Worm (Caenorhabditis elegans) whole organism, L3 larva: Measurements from ENCODE around the gene gei-14.

Experiments
- R02D3.7 ChIP-seq: fragments of 150-350 bp; optimal IDR thresholded peaks from 2 replicates; lab custom pipeline; 2014; ENCODE audit warnings: missing biosample characterization, missing genetic modification characterization
- ZK546.5 ChIP-seq: sonication (generic microtip); optimal IDR thresholded peaks from 2 replicates; lab custom pipeline; 2017; ENCODE audit warnings: missing biosample characterization, missing genetic modification characterization
- aly-2 ChIP-seq: fragments of 150-350 bp; optimal IDR thresholded peaks from 2 replicates; lab custom pipeline; 2014; ENCODE audit warnings: missing biosample characterization, missing genetic modification characterization
- ama-1 ChIP-seq: fragments of 150-350 bp; optimal IDR thresholded peaks from 2 replicates; lab custom pipeline; 2018
- ceh-82 ChIP-seq: fragments of 150-350 bp; optimal IDR thresholded peaks from 2 replicates; lab custom pipeline; 2014; ENCODE audit warnings: missing biosample characterization, missing genetic modification characterization
- ceh-9 ChIP-seq: sonication (generic microtip); optimal IDR thresholded peaks from 2 replicates; lab custom pipeline; 2018; ENCODE audit warnings: missing biosample characterization, missing genetic modification characterization
- daf-12 ChIP-seq: fragments of 150-350 bp; optimal IDR thresholded peaks from 2 replicates; lab custom pipeline; 2014; ENCODE audit warnings: missing biosample characterization, missing genetic modification reagents, missing genetic modification characterization
- egl-27 ChIP-seq: sonication (generic microtip); optimal IDR thresholded peaks from 4 replicates; lab custom pipeline; 2017; ENCODE audit warnings: missing biosample characterization, missing genetic modification reagents, missing genetic modification characterization
- egl-5 ChIP-seq: fragments of 150-350 bp; optimal IDR thresholded peaks from 2 replicates; lab custom pipeline; 2017; ENCODE audit warnings: missing biosample characterization, missing genetic modification reagents, missing genetic modification characterization, inconsistent platforms
- elt-1 ChIP-seq: fragments of 150-350 bp; optimal IDR thresholded peaks from 2 replicates; lab custom pipeline; 2014; ENCODE audit warnings: missing biosample characterization, missing genetic modification characterization
- elt-2 ChIP-seq: sonication (generic microtip); optimal IDR thresholded peaks from 2 replicates; lab custom pipeline; 2016; ENCODE audit warnings: missing genetic modification reagents, mild to moderate bottlenecking, missing genetic modification characterization, missing compliant biosample characterization
- fkh-10 ChIP-seq: sonication (generic microtip); optimal IDR thresholded peaks from 2 replicates; lab custom pipeline; 2017; ENCODE audit warnings: missing biosample characterization, missing genetic modification reagents, missing genetic modification characterization
- fkh-2 ChIP-seq: fragments of 150-350 bp; optimal IDR thresholded peaks from 2 replicates; lab custom pipeline; 2014; ENCODE audit warnings: missing biosample characterization, missing genetic modification reagents, missing genetic modification characterization
- hmg-11 ChIP-seq: sonication (generic microtip); optimal IDR thresholded peaks from 2 replicates; lab custom pipeline; 2016; ENCODE audit warnings: missing genetic modification characterization, missing compliant biosample characterization
- jun-1 ChIP-seq: fragments of 150-350 bp; optimal IDR thresholded peaks from 2 replicates; lab custom pipeline; 2014; ENCODE audit warnings: missing biosample characterization, missing genetic modification reagents, missing genetic modification characterization
- lin-15B ChIP-seq: fragments of 150-350 bp; optimal IDR thresholded peaks from 2 replicates; lab custom pipeline; 2014; ENCODE audit warnings: missing biosample characterization, missing genetic modification characterization
- lin-39 ChIP-seq: fragments of 150-350 bp; optimal IDR thresholded peaks from 2 replicates; lab custom pipeline; 2018; ENCODE audit warnings: missing biosample characterization, missing genetic modification reagents, missing genetic modification characterization
- mdl-1 ChIP-seq: fragments of 150-350 bp; optimal IDR thresholded peaks from 2 replicates; lab custom pipeline; 2014; ENCODE audit warnings: missing biosample characterization, missing genetic modification characterization
- mml-1 ChIP-seq: fragments of 150-350 bp; sonication (generic microtip); optimal IDR thresholded peaks from 3 replicates; lab custom pipeline; 2014; ENCODE audit warnings: missing biosample characterization, missing genetic modification characterization
- nfya-1 ChIP-seq: sonication (generic microtip); optimal IDR thresholded peaks from 2 replicates; lab custom pipeline; 2017; ENCODE audit warnings: missing genetic modification characterization, mild to moderate bottlenecking, missing compliant biosample characterization, antibody characterized with exemption, moderate library complexity; ENCODE audit not compliant: insufficient read depth
- nhr-12 ChIP-seq: fragments of 150-350 bp; optimal IDR thresholded peaks from 2 replicates; lab custom pipeline; 2014; ENCODE audit warnings: missing biosample characterization, missing genetic modification characterization
- nhr-23 ChIP-seq: fragments of 150-350 bp; optimal IDR thresholded peaks from 2 replicates; lab custom pipeline; 2014; ENCODE audit warnings: missing biosample characterization, missing genetic modification reagents, missing genetic modification characterization
- nhr-237 ChIP-seq: fragments of 150-350 bp; optimal IDR thresholded peaks from 2 replicates; lab custom pipeline; 2014; ENCODE audit warnings: missing biosample characterization, missing genetic modification characterization
- nhr-25 ChIP-seq: sonication (generic microtip); optimal IDR thresholded peaks from 2 replicates; lab custom pipeline; 2017; ENCODE audit warnings: missing biosample characterization, missing genetic modification characterization
- nhr-28 ChIP-seq: fragments of 150-350 bp; optimal IDR thresholded peaks from 2 replicates; lab custom pipeline; 2014; ENCODE audit warnings: missing biosample characterization, missing genetic modification characterization
- nhr-43 ChIP-seq: sonication (generic microtip); optimal IDR thresholded peaks from 2 replicates; lab custom pipeline; 2016; ENCODE audit warnings: mild to moderate bottlenecking, missing genetic modification characterization, missing compliant biosample characterization; ENCODE audit not compliant: poor library complexity, severe bottlenecking
- nhr-67 ChIP-seq: fragments of 150-350 bp; optimal IDR thresholded peaks from 2 replicates; lab custom pipeline; 2014; ENCODE audit warnings: missing biosample characterization, missing genetic modification characterization
- nhr-77 ChIP-seq: fragments of 150-350 bp; optimal IDR thresholded peaks from 2 replicates; lab custom pipeline; 2014; ENCODE audit warnings: missing biosample characterization, missing genetic modification characterization
- pha-4 ChIP-seq: fragments of 150-350 bp; optimal IDR thresholded peaks from 2 replicates; lab custom pipeline; 2014; ENCODE audit warnings: missing biosample characterization, missing genetic modification reagents, missing genetic modification characterization
- sea-2 ChIP-seq: fragments of 150-350 bp; sonication (generic microtip); optimal IDR thresholded peaks from 4 replicates; lab custom pipeline; 2014; ENCODE audit warnings: missing biosample characterization, missing genetic modification reagents, missing genetic modification characterization
- skn-1 ChIP-seq: fragments of 150-350 bp; optimal IDR thresholded peaks from 2 replicates; lab custom pipeline; 2014; ENCODE audit warnings: missing biosample characterization, missing genetic modification characterization
- snpc-4 ChIP-seq: fragments of 150-350 bp; optimal IDR thresholded peaks from 2 replicates; lab custom pipeline; 2014; ENCODE audit warnings: missing biosample characterization, missing genetic modification characterization
- unc-39 ChIP-seq: sonication (generic microtip); optimal IDR thresholded peaks from 4 replicates; lab custom pipeline; 2017; ENCODE audit warnings: missing biosample characterization, missing genetic modification characterization
- unc-62 ChIP-seq: fragments of 150-350 bp; sonication (generic microtip); optimal IDR thresholded peaks from 4 replicates; lab custom pipeline; 2014; ENCODE audit warnings: missing biosample characterization, missing genetic modification reagents, missing genetic modification characterization
- zag-1 ChIP-seq: fragments of 150-350 bp; optimal IDR thresholded peaks from 2 replicates; lab custom pipeline; 2014; ENCODE audit warnings: missing biosample characterization, missing genetic modification characterization
- ztf-11 ChIP-seq: fragments of 150-350 bp; optimal IDR thresholded peaks from 2 replicates; lab custom pipeline; 2014; ENCODE audit warnings: missing biosample characterization, missing genetic modification characterization
- ztf-4 ChIP-seq: fragments of 150-350 bp; optimal IDR thresholded peaks from 2 replicates; lab custom pipeline; 2014; ENCODE audit warnings: missing biosample characterization, missing genetic modification characterization

gei-14 gene

ce11 chrII:8276057-8276456 lies at the start of gene gei-14, which contains the start of gene slc-25A32:
gei-14 (minus strand) TSS chrII:8276231.
slc-25A32 (plus strand) TSS chrII:8276298.
- peak; percentile 56 for TF ChIP-seq nfya-1 (tag; lab: Kevin White, UChicago)
- peak; percentile 94 for TF ChIP-seq R02D3.7 (tag; lab: Kevin White, UChicago)
- no peak for TF ChIP-seq egl-27 (tag; lab: Kevin White, UChicago)
- no peak for TF ChIP-seq nhr-28
- TF ChIP-seq lin-15B, result peak; percentile 67
- TF ChIP-seq skn-1 (tag; lab: Kevin White, UChicago), result no peak
- peak; percentile 50 for TF ChIP-seq egl-5

- no peak for TF ChIP-seq lin-15B
- TF ChIP-seq pha-4 (tag; lab: Kevin White, UChicago), result peak; percentile 95
- TF ChIP-seq lin-39, result peak; percentile 17
- TF ChIP-seq hmg-11, result peak; percentile 32
- TF ChIP-seq ZK546.5 (tag; lab: Kevin White, UChicago), result no peak
- TF ChIP-seq nfya-1 (tag; lab: Kevin White, UChicago), result peak; percentile 31
- TF ChIP-seq nhr-23, result peak; percentile 36
- peak; percentile 37 for TF ChIP-seq nhr-43 (tag; lab: Kevin White, UChicago)
Measured at ce11 chrII:8325002-8325539, 49.0 kb upstream of the gei-14 start, which contains the start of the genes ran-3 and C26D10.3. ran-3 (minus strand) TSS chrII:8325052. C26D10.3 (plus strand) TSS chrII:8325386.

- TF ChIP-seq ztf-11 (tag; lab: Kevin White, UChicago), result no peak
- no peak for TF ChIP-seq nhr-23
- no peak for TF ChIP-seq lin-39
- no peak for TF ChIP-seq nhr-237
- no peak for TF ChIP-seq unc-39 (tag; lab: Kevin White, UChicago)
- no peak for TF ChIP-seq mdl-1
- no peak for TF ChIP-seq ztf-4
- TF ChIP-seq nhr-43 (tag; lab: Kevin White, UChicago), result no peak
- no peak for TF ChIP-seq pha-4 (tag; lab: Kevin White, UChicago)
- TF ChIP-seq egl-27 (tag; lab: Kevin White, UChicago), result no peak
- TF ChIP-seq nhr-12 (tag; lab: Kevin White, UChicago), result no peak
- TF ChIP-seq fkh-2, result no peak
- TF ChIP-seq nhr-28, result no peak
Measured at ce11 chrII:8321244-8321643, 45.2 kb upstream of the gei-14 start, which contains the start of gene shw-1. shw-1 (minus strand) TSS chrII:8321471.

- TF ChIP-seq unc-62 (GFP tag; lab: Kevin White, UChicago), result no peak
- TF ChIP-seq ztf-4, result no peak
- TF ChIP-seq nhr-67 (tag; lab: Kevin White, UChicago), result no peak
- no peak for TF ChIP-seq nhr-28
- no peak for TF ChIP-seq elt-1
- no peak for TF ChIP-seq mdl-1
- no peak for TF ChIP-seq elt-2 (tag; lab: Kevin White, UChicago)
- TF ChIP-seq zag-1 (tag; lab: Kevin White, UChicago), result no peak
- TF ChIP-seq nhr-77, result no peak
- no peak for TF ChIP-seq nfya-1 (tag; lab: Kevin White, UChicago)
- no peak for TF ChIP-seq sea-2 (GFP tag; lab: Kevin White, UChicago)
- no peak for TF ChIP-seq nhr-23
- TF ChIP-seq ceh-82, result no peak
- TF ChIP-seq fkh-10 (GFP tag; lab: Kevin White, UChicago), result no peak
- no peak for TF ChIP-seq daf-12 (tag; lab: Kevin White, UChicago)
- TF ChIP-seq R02D3.7 (tag; lab: Kevin White, UChicago), result no peak
Measured at ce11 chrII:8316701-8317100, 40.7 kb upstream of the gei-14 start.

- no peak for TF ChIP-seq aly-2 (tag; lab: Kevin White, UChicago)
- TF ChIP-seq fkh-2, result no peak
- TF ChIP-seq nhr-25 (tag; lab: Kevin White, UChicago), result no peak
- TF ChIP-seq nhr-43 (tag; lab: Kevin White, UChicago), result no peak
- no peak for TF ChIP-seq nhr-77
- TF ChIP-seq ceh-9, result no peak
- TF ChIP-seq nfya-1 (tag; lab: Kevin White, UChicago), result no peak
- no peak for TF ChIP-seq nhr-23
- TF ChIP-seq mdl-1, result no peak
- no peak for TF ChIP-seq elt-2 (tag; lab: Kevin White, UChicago)
- TF ChIP-seq ama-1 (lab: Kevin White, UChicago), result no peak
- no peak for TF ChIP-seq nhr-12 (tag; lab: Kevin White, UChicago)
- no peak for TF ChIP-seq mml-1 (tag; lab: Kevin White, UChicago)
- TF ChIP-seq ceh-82, result no peak
- no peak for TF ChIP-seq snpc-4 (tag; lab: Kevin White, UChicago)
- no peak for TF ChIP-seq nhr-28
- TF ChIP-seq jun-1 (tag; lab: Kevin White, UChicago), result no peak
- no peak for TF ChIP-seq pha-4 (tag; lab: Kevin White, UChicago)
Measured at ce11 chrII:8314768-8315167, 38.7 kb upstream of the gei-14 start.
